Fruit fly (Drosophila melanogaster) whole organism, embryonic: Measurements from ENCODE around the gene CG31960.

Experiments
- Atf3 ChIP-seq: fragments of 200-800 bp; sonication (Bioruptor generic); optimal IDR thresholded peaks from 3 replicates; lab custom pipeline; 2016; ENCODE audit warnings: missing biosample characterization, missing genetic modification characterization
- Bdp1 ChIP-seq: fragments of 200-800 bp; sonication (Bioruptor generic); optimal IDR thresholded peaks from 3 replicates; lab custom pipeline; 2016; ENCODE audit warnings: missing biosample characterization, missing genetic modification characterization
- Blimp-1 ChIP-seq: fragments of 200-800 bp; sonication (Bioruptor generic); optimal IDR thresholded peaks from 3 replicates; lab custom pipeline; 2018; ENCODE audit warnings: missing biosample characterization, missing genetic modification characterization, mild to moderate bottlenecking, moderate library complexity, missing genetic modification reagents
- CG10654 ChIP-seq: fragments of 200-800 bp; sonication (Bioruptor generic); optimal IDR thresholded peaks from 2 replicates; lab custom pipeline; 2016; ENCODE audit warnings: missing biosample characterization, missing genetic modification characterization
- CG10979 ChIP-seq: fragments of 200-800 bp; sonication (Bioruptor generic); optimal IDR thresholded peaks from 2 replicates; lab custom pipeline; 2018; ENCODE audit warnings: missing biosample characterization, mild to moderate bottlenecking, missing genetic modification characterization, moderate library complexity
- CG11456 ChIP-seq: fragments of 200-800 bp; sonication (Bioruptor generic); IDR thresholded peaks from 3 replicates; pipeline ENCODE4 v1.3.6; 2022; ENCODE audit warnings: missing biosample characterization, missing genetic modification characterization
- CG11504 ChIP-seq: fragments of 200-800 bp; sonication (Bioruptor generic); optimal IDR thresholded peaks from 3 replicates; lab custom pipeline; 2019; ENCODE audit warnings: missing biosample characterization, mild to moderate bottlenecking, missing genetic modification characterization, moderate library complexity
- CG11696 ChIP-seq: fragments of 200-800 bp; sonication (Bioruptor generic); IDR thresholded peaks from 2 replicates; pipeline ENCODE4 v1.3.6; 2022; ENCODE audit warnings: missing biosample characterization, missing genetic modification characterization
- CG13775 ChIP-seq: fragments of 200-800 bp; sonication (Bioruptor generic); optimal IDR thresholded peaks from 3 replicates; lab custom pipeline; 2017; ENCODE audit warnings: missing biosample characterization, mild to moderate bottlenecking, missing genetic modification characterization
- CG17802 ChIP-seq: fragments of 200-800 bp; sonication (Bioruptor generic); optimal IDR thresholded peaks from 2 replicates; lab custom pipeline; 2018; ENCODE audit warnings: missing biosample characterization, mild to moderate bottlenecking, missing genetic modification characterization, moderate library complexity
- CG18262 ChIP-seq: fragments of 200-800 bp; optimal IDR thresholded peaks from 3 replicates; lab custom pipeline; 2019; ENCODE audit warnings: missing biosample characterization, mild to moderate bottlenecking, missing genetic modification characterization, moderate library complexity
- CG18599 ChIP-seq: fragments of 200-800 bp; sonication (Bioruptor generic); optimal IDR thresholded peaks from 3 replicates; lab custom pipeline; 2017; ENCODE audit warnings: missing biosample characterization, missing genetic modification characterization, mild to moderate bottlenecking, moderate library complexity, missing genetic modification reagents
- CG2678 ChIP-seq: fragments of 200-800 bp; sonication (Bioruptor generic); optimal IDR thresholded peaks from 3 replicates; lab custom pipeline; 2019; ENCODE audit warnings: missing biosample characterization, mild to moderate bottlenecking, missing genetic modification characterization, moderate library complexity
- CG31388 ChIP-seq: fragments of 200-800 bp; sonication (Bioruptor generic); optimal IDR thresholded peaks from 2 replicates; lab custom pipeline; 2016; ENCODE audit warnings: missing biosample characterization, missing genetic modification characterization
- CG31441 ChIP-seq: fragments of 200-800 bp; sonication (Bioruptor generic); IDR thresholded peaks from 2 replicates; pipeline ENCODE4 v1.3.6; 2022; ENCODE audit warnings: missing biosample characterization, missing genetic modification characterization
- CG32532 ChIP-seq: fragments of 200-800 bp; sonication (Bioruptor generic); IDR thresholded peaks from 2 replicates; pipeline ENCODE4 v1.3.6; 2022; ENCODE audit warnings: missing biosample characterization, missing genetic modification characterization
- CG4404 ChIP-seq: fragments of 200-800 bp; sonication (Bioruptor generic); IDR thresholded peaks from 2 replicates; pipeline ENCODE4 v1.3.6; 2022; ENCODE audit warnings: missing biosample characterization, missing genetic modification characterization
- CG4854 ChIP-seq: fragments of 200-800 bp; sonication (Bioruptor generic); optimal IDR thresholded peaks from 2 replicates; lab custom pipeline; 2016; ENCODE audit warnings: missing biosample characterization, missing genetic modification characterization, inconsistent platforms
- CG6689 ChIP-seq: fragments of 200-800 bp; sonication (Bioruptor generic); IDR thresholded peaks from 2 replicates; pipeline ENCODE4 v1.3.6; 2022; ENCODE audit warnings: missing biosample characterization, missing genetic modification characterization
- CkIIα-i1 ChIP-seq: fragments of 200-800 bp; sonication (Bioruptor generic); IDR thresholded peaks from 2 replicates; pipeline ENCODE4 v1.3.6; 2022; ENCODE audit warnings: missing biosample characterization, missing genetic modification characterization
- Dad ChIP-seq: fragments of 200-800 bp; sonication (Bioruptor generic); optimal IDR thresholded peaks from 3 replicates; lab custom pipeline; 2016; ENCODE audit warnings: missing biosample characterization, missing genetic modification characterization
- Doc3 ChIP-seq: fragments of 200-800 bp; sonication (Bioruptor generic); IDR thresholded peaks from 3 replicates; pipeline ENCODE4 v1.3.6; 2022; ENCODE audit warnings: missing biosample characterization, missing genetic modification characterization; ENCODE audit not compliant: partially characterized antibody
- Dref ChIP-seq: fragments of 200-800 bp; sonication (Bioruptor generic); IDR thresholded peaks from 2 replicates; pipeline ENCODE4 v1.3.6; 2022; ENCODE audit warnings: missing biosample characterization, missing genetic modification characterization
- Ets65A ChIP-seq: fragments of 200-800 bp; sonication (Bioruptor generic); peaks from one replicate; lab custom pipeline; 2016; ENCODE audit warnings: missing biosample characterization, missing genetic modification characterization
- GATAe ChIP-seq: fragments of 200-800 bp; sonication (Bioruptor generic); conservative IDR thresholded peaks from 2 replicates; pipeline ENCODE4 v1.3.6; 2022; ENCODE audit warnings: missing biosample characterization, missing genetic modification characterization
- Hr3 ChIP-seq: fragments of 200-800 bp; sonication (Bioruptor generic); optimal IDR thresholded peaks from 3 replicates; lab custom pipeline; 2016; ENCODE audit warnings: missing biosample characterization, missing genetic modification characterization
- Nf-YC ChIP-seq: fragments of 200-800 bp; optimal IDR thresholded peaks from 3 replicates; lab custom pipeline; 2019; ENCODE audit warnings: missing biosample characterization, mild to moderate bottlenecking, missing genetic modification characterization, moderate library complexity
- Poxn ChIP-seq: fragments of 200-800 bp; sonication (Bioruptor generic); IDR thresholded peaks from 2 replicates; pipeline ENCODE4 v1.3.6; 2022; ENCODE audit warnings: missing biosample characterization, missing genetic modification characterization
- Rfx ChIP-seq: fragments of 200-800 bp; sonication (Bioruptor generic); IDR thresholded peaks from 2 replicates; pipeline ENCODE4 v1.3.6; 2022; ENCODE audit warnings: missing biosample characterization, missing genetic modification characterization
- Usf ChIP-seq: fragments of 200-800 bp; sonication (Bioruptor generic); optimal IDR thresholded peaks from 2 replicates; lab custom pipeline; 2017; ENCODE audit warnings: missing genotype, missing biosample characterization, missing genetic modification characterization
- ato ChIP-seq: fragments of 200-800 bp; sonication (Bioruptor generic); IDR thresholded peaks from 2 replicates; pipeline ENCODE4 v1.3.6; 2022; ENCODE audit warnings: missing biosample characterization, missing genetic modification characterization; ENCODE audit not compliant: partially characterized antibody
- bcd ChIP-seq: fragments of 200-800 bp; sonication (Bioruptor generic); optimal IDR thresholded peaks from 2 replicates; lab custom pipeline; 2017; ENCODE audit warnings: missing biosample characterization, mild to moderate bottlenecking, missing genetic modification characterization
- btn ChIP-seq: fragments of 200-800 bp; sonication (Bioruptor generic); optimal IDR thresholded peaks from 2 replicates; lab custom pipeline; 2016; ENCODE audit warnings: missing biosample characterization, missing genetic modification characterization
- chinmo ChIP-seq: fragments of 200-800 bp; sonication (Bioruptor generic); IDR thresholded peaks from 4 replicates; pipeline ENCODE4 v1.3.6; 2022; ENCODE audit warnings: missing biosample characterization, missing genetic modification characterization; ENCODE audit not compliant: partially characterized antibody
- chm ChIP-seq: fragments of 200-800 bp; sonication (Bioruptor generic); IDR thresholded peaks from 2 replicates; pipeline ENCODE4 v1.3.6; 2022; ENCODE audit warnings: missing biosample characterization, missing genetic modification characterization
- corto ChIP-seq: fragments of 200-800 bp; sonication (Bioruptor generic); optimal IDR thresholded peaks from 2 replicates; lab custom pipeline; 2016; ENCODE audit warnings: missing biosample characterization, mild to moderate bottlenecking, missing genetic modification characterization, moderate library complexity
- crc ChIP-seq: fragments of 200-800 bp; sonication (Bioruptor generic); optimal IDR thresholded peaks from 2 replicates; lab custom pipeline; 2016; ENCODE audit warnings: missing biosample characterization, missing genetic modification characterization
- croc ChIP-seq: fragments of 200-800 bp; sonication (Bioruptor generic); conservative IDR thresholded peaks from 3 replicates; pipeline ENCODE4 v1.3.6; 2022; ENCODE audit warnings: missing biosample characterization, missing genetic modification characterization
- da ChIP-seq: fragments of 200-800 bp; sonication (Bioruptor generic); optimal IDR thresholded peaks from 2 replicates; lab custom pipeline; 2016; ENCODE audit warnings: missing biosample characterization, missing genetic modification characterization
- dan ChIP-seq: fragments of 200-800 bp; sonication (Bioruptor generic); IDR thresholded peaks from 2 replicates; pipeline ENCODE4 v1.3.6; 2022; ENCODE audit warnings: missing biosample characterization, missing genetic modification characterization
- ewg ChIP-seq: fragments of 200-800 bp; sonication (Bioruptor generic); optimal IDR thresholded peaks from 3 replicates; lab custom pipeline; 2017; ENCODE audit warnings: mild to moderate bottlenecking, missing biosample characterization, missing genetic modification reagents, missing genetic modification characterization
- inv ChIP-seq: fragments of 200-800 bp; sonication (Bioruptor generic); IDR thresholded peaks from 2 replicates; pipeline ENCODE4 v1.3.6; 2022; ENCODE audit warnings: missing biosample characterization, missing genetic modification characterization; ENCODE audit not compliant: partially characterized antibody
- knrl ChIP-seq: fragments of 200-800 bp; sonication (Bioruptor generic); IDR thresholded peaks from 3 replicates; pipeline ENCODE4 v1.3.6; 2022; ENCODE audit warnings: missing biosample characterization, missing genetic modification characterization; ENCODE audit not compliant: partially characterized antibody
- org-1 ChIP-seq: fragments of 200-800 bp; sonication (Bioruptor generic); optimal IDR thresholded peaks from 2 replicates; lab custom pipeline; 2017; ENCODE audit warnings: missing biosample characterization, missing genetic modification characterization
- otp ChIP-seq: fragments of 200-800 bp; sonication (Bioruptor generic); IDR thresholded peaks from 3 replicates; pipeline ENCODE4, ENCODE4 v1.3.6; 2022; ENCODE audit warnings: missing biosample characterization, missing genetic modification characterization
- pros ChIP-seq: fragments of 200-800 bp; sonication (Bioruptor generic); optimal IDR thresholded peaks from 3 replicates; lab custom pipeline; 2019; ENCODE audit warnings: missing biosample characterization, mild to moderate bottlenecking, missing genetic modification characterization, moderate library complexity
- repo ChIP-seq: fragments of 200-800 bp; sonication (Bioruptor generic); optimal IDR thresholded peaks from 2 replicates; lab custom pipeline; 2016; ENCODE audit warnings: missing biosample characterization, missing genetic modification characterization
- run ChIP-seq: fragments of 200-800 bp; sonication (Bioruptor generic); optimal IDR thresholded peaks from 3 replicates; lab custom pipeline; 2018; ENCODE audit warnings: missing biosample characterization, mild to moderate bottlenecking, missing genetic modification characterization
- sisA ChIP-seq: fragments of 200-800 bp; sonication (Bioruptor generic); IDR thresholded peaks from 2 replicates; pipeline ENCODE4 v1.3.6; 2022; ENCODE audit warnings: missing biosample characterization, missing genetic modification characterization

Gene CG31960

dm6 chr2L:3778157-3779060 is 6.3 kb upstream of the CG31960 start (continued):
- TF ChIP-seq CG10654 (GFP tag; lab: Kevin White, UChicago) (no peak), org-1 (GFP tag; lab: Kevin White, UChicago) (no peak), chm (GFP tag; lab: Robert Waterston, UW) (0 out of 2 replicates have a peak, but pooled peaks have one; percentile 62), GATAe (GFP tag; lab: Robert Waterston, UW) (peak; percentile 83), CG4404 (GFP tag; lab: Robert Waterston, UW) (no peak), Dad (GFP tag; lab: Kevin White, UChicago) (no peak), Ets65A (GFP tag; lab: Kevin White, UChicago) (no peak), btn (GFP tag; lab: Kevin White, UChicago) (no peak), CG2678 (peak; percentile 31), Rfx (peak; percentile 31; the same call in 1 of the 2 replicates), repo (GFP tag; lab: Kevin White, UChicago) (no peak), Doc3 (GFP tag; lab: Robert Waterston, UW) (no peak), sisA (GFP tag; lab: Robert Waterston, UW) (0 out of 2 replicates have a peak, but pooled peaks have one; percentile 4), Usf (no peak), knrl (no peak), run (tag; lab: Kevin White, UChicago) (no peak), CG18599 (no peak), CG32532 (GFP tag; lab: Robert Waterston, UW) (no peak), CG11504 (peak; percentile 67), Nf-YC (no peak), Blimp-1 (GFP tag; lab: Kevin White, UChicago) (peak; percentile 49), CG31388 (GFP tag; lab: Kevin White, UChicago) (no peak), CG4854 (GFP tag; lab: Kevin White, UChicago) (no peak), CG11696 (GFP tag; lab: Robert Waterston, UW) (no peak), croc (GFP tag; lab: Robert Waterston, UW) (no peak), Bdp1 (no peak), CG18262 (tag; lab: Kevin White, UChicago) (peak; percentile 57), da (no peak), ato (no peak), inv (GFP tag; lab: Robert Waterston, UW) (no peak), CG11456 (no peak), CG6689 (peak; percentile 51; the same call in 1 of the 2 replicates), CkIIα-i1 (GFP tag; lab: Robert Waterston, UW) (no peak), ewg (GFP tag; lab: Kevin White, UChicago) (peak; percentile 18), pros (GFP tag; lab: Kevin White, UChicago) (peak; percentile 75), dan (GFP tag; lab: Robert Waterston, UW) (no peak), Dref (GFP tag; lab: Robert Waterston, UW) (no peak), Atf3 (GFP tag; lab: Kevin White, UChicago) (no peak), bcd (peak; percentile 19), corto (GFP tag; lab: Kevin White, UChicago) (peak; percentile 73), otp (GFP tag; lab: Robert Waterston, UW) (no peak), CG31441 (GFP tag; lab: Robert Waterston, UW) (peak; percentile 63), Poxn (GFP tag; lab: Robert Waterston, UW) (no peak), chinmo (peak; percentile 75; the same call in 1 of the 4 replicates), CG13775 (GFP tag; lab: Kevin White, UChicago) (peak; percentile 30), CG10979 (tag; lab: Kevin White, UChicago) (peak; percentile 41), Hr3 (GFP tag; lab: Kevin White, UChicago) (peak; percentile 17), crc (GFP tag; lab: Kevin White, UChicago) (no peak), CG17802 (tag; lab: Kevin White, UChicago) (no peak)
